Fruit fly (Drosophila melanogaster): ENCODE data around the gene TpnC73F.

TpnC73F gene

DNA sequence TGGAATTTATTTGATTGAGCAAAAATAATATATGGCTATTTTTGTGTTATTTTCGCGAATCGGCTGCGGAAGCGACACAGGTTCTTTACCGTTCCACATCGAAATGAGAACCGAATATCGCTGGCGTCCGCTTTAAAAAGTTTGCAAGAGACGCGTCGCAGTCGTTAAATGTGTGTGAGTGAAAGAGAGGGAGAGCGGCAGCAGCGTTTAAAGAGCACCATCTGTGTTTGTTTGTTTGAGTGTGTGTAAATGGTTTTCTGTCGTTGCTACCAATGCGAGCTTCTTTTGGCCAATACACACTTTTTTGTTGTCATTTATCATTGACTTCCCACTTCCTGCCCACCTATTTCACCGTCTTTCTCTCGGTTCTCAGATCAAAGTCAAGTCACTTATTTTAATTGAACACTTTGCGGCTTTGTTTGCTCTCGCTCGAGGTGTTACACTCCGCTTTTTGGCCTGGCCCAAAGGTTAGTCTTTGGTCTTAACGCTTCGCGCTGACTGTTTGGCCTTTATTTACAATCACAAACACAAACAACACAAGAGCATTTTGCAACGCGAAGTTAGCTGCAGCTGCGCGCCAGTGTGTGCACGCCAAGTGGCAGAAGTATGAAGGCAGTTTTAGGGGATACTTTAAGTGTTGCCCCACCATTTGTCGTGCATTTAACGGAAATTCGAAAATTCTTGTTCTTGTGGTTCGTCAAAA lies 33.7 kb upstream of the TpnC73F start, which contains the start of gene CG3764:
Gene CG3764 (minus strand): TSS at position 549 of the 703 bp plus-strand sequence.
- TF ChIP-seq CG8159 (tag; optimal IDR thresholded peaks at IDR 0.05) (peak; percentile 49), CG10348 (GFP tag; IDR thresholded peaks at IDR 0.05) (no peak), CG4496 (GFP tag; IDR thresholded peaks at IDR 0.05) (peak; percentile 36; the same call in 1 of the 3 replicates), rn (GFP tag; IDR thresholded peaks at IDR 0.05) (no peak), CG9948 (tag; optimal IDR thresholded peaks at IDR 0.05) (no peak), Ets98B (GFP tag; IDR thresholded peaks at IDR 0.05) (peak; percentile 29; the same call in 1 of the 2 replicates), CG17806 (tag; optimal IDR thresholded peaks at IDR 0.05) (peak; percentile 24), CG34367 (tag; optimal IDR thresholded peaks at IDR 0.05) (peak; percentile 47), CG14655 (GFP tag; optimal IDR thresholded peaks at IDR 0.05) (no peak), gl (tag; optimal IDR thresholded peaks at IDR 0.05) (peak; percentile 46), CG8301 (tag; optimal IDR thresholded peaks at IDR 0.05) (no peak), Pif1B (GFP tag; optimal IDR thresholded peaks at IDR 0.05) (no peak), EcR (GFP tag; optimal IDR thresholded peaks at IDR 0.05) (peak; percentile 53), CG32121 (GFP tag; IDR thresholded peaks at IDR 0.05) (0 out of 2 replicates have a peak, but pooled peaks have one; percentile 8), D1 (tag; optimal IDR thresholded peaks at IDR 0.05) (no peak), CG12605 (GFP tag; IDR thresholded peaks at IDR 0.05) (0 out of 2 replicates have a peak, but pooled peaks have one; percentile 7), Pif1A (GFP tag; optimal IDR thresholded peaks at IDR 0.05) (peak; percentile 53), CG15710 (tag; optimal IDR thresholded peaks at IDR 0.05) (peak; percentile 59), Snoo (tag; optimal IDR thresholded peaks at IDR 0.05) (peak; percentile 69), fd96Ca (GFP tag; IDR thresholded peaks at IDR 0.05) (no peak), CG13204 (GFP tag; optimal IDR thresholded peaks at IDR 0.05) (peak; percentile 50)

- TF ChIP-seq CG13204 (GFP tag; optimal IDR thresholded peaks at IDR 0.05) = no peak
- peak; percentile 57; the same call in 1 of the 3 replicates for TF ChIP-seq CG4496 (GFP tag; IDR thresholded peaks at IDR 0.05)
- no peak for TF ChIP-seq rn (GFP tag; IDR thresholded peaks at IDR 0.05)
- no peak for TF ChIP-seq Pif1B (GFP tag; optimal IDR thresholded peaks at IDR 0.05)
- no peak for TF ChIP-seq CG32121 (GFP tag; IDR thresholded peaks at IDR 0.05)
- TF ChIP-seq fd96Ca (GFP tag; IDR thresholded peaks at IDR 0.05) = peak; percentile 37; the same call in 1 of the 3 replicates
- TF ChIP-seq EcR (GFP tag; optimal IDR thresholded peaks at IDR 0.05) = no peak
- TF ChIP-seq CG8159 (tag; optimal IDR thresholded peaks at IDR 0.05) = peak; percentile 63
- no peak for TF ChIP-seq CG8301 (tag; optimal IDR thresholded peaks at IDR 0.05)
- TF ChIP-seq Ets98B (GFP tag; IDR thresholded peaks at IDR 0.05) = peak; percentile 23; the same call in 1 of the 2 replicates
- TF ChIP-seq CG14655 (GFP tag; optimal IDR thresholded peaks at IDR 0.05) = no peak
- peak; percentile 15 for TF ChIP-seq CG9948 (tag; optimal IDR thresholded peaks at IDR 0.05)
- no peak for TF ChIP-seq CG12605 (GFP tag; IDR thresholded peaks at IDR 0.05)
- no peak for TF ChIP-seq Snoo (tag; optimal IDR thresholded peaks at IDR 0.05)
- TF ChIP-seq CG34367 (tag; optimal IDR thresholded peaks at IDR 0.05) = peak; percentile 4
- TF ChIP-seq CG17806 (tag; optimal IDR thresholded peaks at IDR 0.05) = peak; percentile 25
- no peak for TF ChIP-seq D1 (tag; optimal IDR thresholded peaks at IDR 0.05)
- TF ChIP-seq gl (tag; optimal IDR thresholded peaks at IDR 0.05) = no peak
- no peak for TF ChIP-seq Pif1A (GFP tag; optimal IDR thresholded peaks at IDR 0.05)
- peak; percentile 44 for TF ChIP-seq CG15710 (tag; optimal IDR thresholded peaks at IDR 0.05)
- TF ChIP-seq CG10348 (GFP tag; IDR thresholded peaks at IDR 0.05) = no peak
Measured at dm6 chr3L:17015663-17016575, 29.9 kb upstream of the TpnC73F start, which contains the start of the genes CG6664 and CG7728. Gene CG6664, minus strand, starts transcription at chr3L:17016180. Gene CG7728, plus strand, starts transcription at chr3L:17016536.

- TF ChIP-seq CG34367 (tag; optimal IDR thresholded peaks at IDR 0.05) (no peak), D1 (tag; optimal IDR thresholded peaks at IDR 0.05) (no peak), rn (GFP tag; IDR thresholded peaks at IDR 0.05) (no peak), CG12605 (GFP tag; IDR thresholded peaks at IDR 0.05) (no peak), EcR (GFP tag; optimal IDR thresholded peaks at IDR 0.05) (no peak), CG17806 (tag; optimal IDR thresholded peaks at IDR 0.05) (no peak), CG32121 (GFP tag; IDR thresholded peaks at IDR 0.05) (no peak), CG8301 (tag; optimal IDR thresholded peaks at IDR 0.05) (no peak), CG8159 (tag; optimal IDR thresholded peaks at IDR 0.05) (no peak), Pif1A (GFP tag; optimal IDR thresholded peaks at IDR 0.05) (no peak), Snoo (tag; optimal IDR thresholded peaks at IDR 0.05) (no peak), CG13204 (GFP tag; optimal IDR thresholded peaks at IDR 0.05) (no peak), Ets98B (GFP tag; IDR thresholded peaks at IDR 0.05) (no peak), fd96Ca (GFP tag; IDR thresholded peaks at IDR 0.05) (no peak), Pif1B (GFP tag; optimal IDR thresholded peaks at IDR 0.05) (no peak), CG14655 (GFP tag; optimal IDR thresholded peaks at IDR 0.05) (no peak), CG4496 (GFP tag; IDR thresholded peaks at IDR 0.05) (no peak)
Measured at dm6 chr3L:17016576-17016917, 29.3 kb upstream of the TpnC73F start.

- no peak for TF ChIP-seq Ets98B (GFP tag; IDR thresholded peaks at IDR 0.05)
- TF ChIP-seq CG17806 (tag; optimal IDR thresholded peaks at IDR 0.05) = no peak
- TF ChIP-seq CG34367 (tag; optimal IDR thresholded peaks at IDR 0.05) = no peak
- no peak for TF ChIP-seq CG12605 (GFP tag; IDR thresholded peaks at IDR 0.05)
- no peak for TF ChIP-seq Pif1B (GFP tag; optimal IDR thresholded peaks at IDR 0.05)
- no peak for TF ChIP-seq EcR (GFP tag; optimal IDR thresholded peaks at IDR 0.05)
- TF ChIP-seq CG14655 (GFP tag; optimal IDR thresholded peaks at IDR 0.05) = no peak
- no peak for TF ChIP-seq CG8301 (tag; optimal IDR thresholded peaks at IDR 0.05)
- TF ChIP-seq Pif1A (GFP tag; optimal IDR thresholded peaks at IDR 0.05) = no peak
- TF ChIP-seq CG13204 (GFP tag; optimal IDR thresholded peaks at IDR 0.05) = no peak
- TF ChIP-seq CG9948 (tag; optimal IDR thresholded peaks at IDR 0.05) = no peak
Measured at dm6 chr3L:17022756-17023155, 23.1 kb upstream of the TpnC73F start, which contains the start of gene CG6652. Gene CG6652, minus strand, starts transcription at chr3L:17022856.

Data from whole organism, pupa.